Fruit fly (Drosophila melanogaster) ovary, adult (tissue): ENCODE data around the gene t.

Experiments
- CG17801 ChIP-seq: fragments of 200-800 bp; optimal IDR thresholded peaks from 2 replicates; lab custom pipeline; 2019; ENCODE audit warnings: missing biosample characterization, mild to moderate bottlenecking, missing genetic modification characterization, moderate library complexity; ENCODE audit not compliant: partially characterized antibody

Gene t

DNA sequence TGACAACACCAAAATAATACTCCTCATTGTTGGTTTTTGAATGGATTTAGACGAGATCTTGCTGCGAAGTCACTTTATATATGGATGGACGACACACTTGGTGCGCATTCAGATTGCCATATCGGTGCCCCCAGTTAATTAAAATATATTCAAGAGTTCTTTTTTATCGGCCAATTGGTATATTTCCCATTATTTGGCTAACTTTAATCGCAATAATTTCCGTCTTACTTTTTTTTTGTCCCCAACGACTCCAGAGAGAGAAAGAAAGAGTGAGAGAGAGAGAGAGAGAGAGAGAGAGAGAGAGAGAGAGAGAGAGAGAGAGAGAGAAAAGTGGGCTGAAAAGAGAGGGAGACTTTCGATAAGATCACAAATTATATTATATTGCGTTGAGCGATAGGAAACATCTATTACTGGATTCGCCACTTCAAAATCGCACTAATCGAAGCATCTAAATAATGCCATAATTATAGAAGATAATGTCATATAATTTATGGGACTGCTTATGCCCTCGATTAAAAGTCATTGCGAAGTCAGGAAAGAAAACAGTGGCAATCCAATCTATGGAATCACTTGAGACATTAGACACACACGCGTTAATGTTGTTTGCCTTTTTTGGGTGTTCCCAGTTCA is 32.4 kb downstream of the t start, which contains the start of gene CG12115:
Gene CG12115 (minus strand): TSS at position 51 of the 630 bp plus-strand sequence.
- no peak for TF ChIP-seq CG17801

DNA sequence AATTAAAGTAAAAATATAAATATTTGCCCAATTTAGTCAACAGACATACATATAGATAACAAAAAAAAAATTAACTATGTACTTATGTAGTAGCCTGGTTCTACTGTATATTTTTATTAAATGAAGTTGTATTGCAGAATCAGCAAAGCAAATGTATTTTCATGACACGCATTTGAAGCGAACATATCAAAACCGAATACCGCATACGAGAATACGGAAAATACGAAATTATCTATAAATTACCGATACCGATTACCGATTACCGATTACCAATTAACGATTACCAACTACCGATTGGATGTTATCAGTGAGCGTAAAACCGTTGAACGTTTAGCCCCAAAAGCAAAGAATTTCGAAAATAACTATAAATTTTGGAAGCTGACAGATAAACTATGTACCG is 35.6 kb downstream of the t start:
- TF ChIP-seq CG17801 = no peak

DNA sequence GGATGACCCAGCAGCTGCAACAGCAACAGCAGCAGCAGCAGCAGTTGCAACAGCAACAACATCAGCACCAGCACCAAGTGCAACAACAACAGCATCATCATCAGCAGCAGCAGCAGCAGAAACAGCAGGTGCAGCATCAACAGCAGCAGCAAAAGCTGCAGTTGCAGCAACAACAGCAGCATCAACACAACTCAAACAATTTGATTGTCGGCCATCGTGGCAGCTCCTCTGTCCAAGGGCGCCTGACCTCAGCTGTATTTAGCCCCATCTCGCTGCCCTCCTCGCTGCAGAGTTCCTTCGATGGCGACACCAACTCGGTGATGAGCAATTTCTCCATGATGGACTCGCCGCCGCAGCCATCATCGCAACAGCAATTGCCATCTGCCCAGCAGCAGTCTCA is 54.8 kb downstream of the t start:
- TF ChIP-seq CG17801 = no peak
